Worm (Caenorhabditis elegans): ENCODE measurements around the gene xtr-2.

Gene xtr-2

ce11 chrX:12288254-12288653 lies 27.1 kb upstream of the xtr-2 start, which contains the start of gene C04B4.5:
Gene C04B4.5, minus strand, starts transcription at chrX:12288354.
- no peak for TF ChIP-seq snpc-4 (tag; optimal IDR thresholded peaks at IDR 0.05)
- no peak for TF ChIP-seq tbx-2 (tag; optimal IDR thresholded peaks at IDR 0.05)
- no peak for TF ChIP-seq ceh-16 (tag; optimal IDR thresholded peaks at IDR 0.05)
- no peak for TF ChIP-seq lin-15B (tag; optimal IDR thresholded peaks at IDR 0.05)
- no peak for TF ChIP-seq mdl-1 (tag; optimal IDR thresholded peaks at IDR 0.05)
- no peak for TF ChIP-seq egl-5 (tag; optimal IDR thresholded peaks at IDR 0.05)
- no peak for TF ChIP-seq zag-1 (tag; optimal IDR thresholded peaks at IDR 0.05)
- TF ChIP-seq eor-1 (tag; optimal IDR thresholded peaks at IDR 0.05) = no peak
- TF ChIP-seq unc-62 (GFP tag; optimal IDR thresholded peaks at IDR 0.05) = no peak
- no peak for TF ChIP-seq skn-1 (tag; optimal IDR thresholded peaks at IDR 0.05)
- no peak for TF ChIP-seq nhr-12 (tag; optimal IDR thresholded peaks at IDR 0.05)
- no peak for TF ChIP-seq elt-2 (tag; optimal IDR thresholded peaks at IDR 0.05)
- no peak for TF ChIP-seq nhr-23 (tag; optimal IDR thresholded peaks at IDR 0.05)
- TF ChIP-seq nhr-43 (tag; optimal IDR thresholded peaks at IDR 0.05; ENCODE audit: poor library complexity, severe bottlenecking) = no peak
- TF ChIP-seq sea-2 (GFP tag; optimal IDR thresholded peaks at IDR 0.05) = no peak
- no peak for TF ChIP-seq fkh-10 (GFP tag; optimal IDR thresholded peaks at IDR 0.05)
- TF ChIP-seq nhr-77 (tag; optimal IDR thresholded peaks at IDR 0.05) = no peak
- no peak for TF ChIP-seq ama-1 (optimal IDR thresholded peaks at IDR 0.05)

- TF ChIP-seq ZK546.5 (tag; optimal IDR thresholded peaks at IDR 0.05) (no peak), eor-1 (tag; optimal IDR thresholded peaks at IDR 0.05) (no peak), nfya-1 (tag; optimal IDR thresholded peaks at IDR 0.05; ENCODE audit: insufficient read depth) (no peak), ceh-82 (tag; optimal IDR thresholded peaks at IDR 0.05) (no peak), nhr-25 (tag; optimal IDR thresholded peaks at IDR 0.05) (no peak), fos-1 (tag; optimal IDR thresholded peaks at IDR 0.05) (no peak), ztf-4 (tag; optimal IDR thresholded peaks at IDR 0.05) (no peak), hmg-11 (tag; optimal IDR thresholded peaks at IDR 0.05) (no peak), jun-1 (tag; optimal IDR thresholded peaks at IDR 0.05) (no peak), aly-2 (tag; optimal IDR thresholded peaks at IDR 0.05) (no peak), egl-5 (tag; optimal IDR thresholded peaks at IDR 0.05) (no peak)
These were observed 24.8 kb upstream of the xtr-2 start, which contains the start of gene C04B4.4 for ce11 chrX:12290539-12290938. Gene C04B4.4, plus strand, starts transcription at chrX:12290839.

- TF ChIP-seq nhr-43 (tag; optimal IDR thresholded peaks at IDR 0.05; ENCODE audit: poor library complexity, severe bottlenecking) (no peak), skn-1 (tag; optimal IDR thresholded peaks at IDR 0.05) (no peak), ceh-28 (tag; optimal IDR thresholded peaks at IDR 0.05) (no peak), snpc-4 (tag; optimal IDR thresholded peaks at IDR 0.05) (no peak), lin-15B (tag; optimal IDR thresholded peaks at IDR 0.05) (no peak), mdl-1 (tag; optimal IDR thresholded peaks at IDR 0.05) (no peak), ceh-9 (tag; optimal IDR thresholded peaks at IDR 0.05) (no peak)
These were observed 21.1 kb upstream of the xtr-2 start, which contains the start of gene W06D11.1 for ce11 chrX:12294263-12294662. Gene W06D11.1, plus strand, starts transcription at chrX:12294563.

- TF ChIP-seq fos-1 (tag; optimal IDR thresholded peaks at IDR 0.05) (no peak), nhr-23 (tag; optimal IDR thresholded peaks at IDR 0.05) (no peak)
These were observed 19.0 kb upstream of the xtr-2 start, which contains the start of gene W06D11.2 for ce11 chrX:12296392-12296791. Gene W06D11.2, minus strand, starts transcription at chrX:12296730.

- no peak for TF ChIP-seq elt-1 (tag; optimal IDR thresholded peaks at IDR 0.05)
- TF ChIP-seq unc-62 (GFP tag; optimal IDR thresholded peaks at IDR 0.05) = no peak
- no peak for TF ChIP-seq nhr-77 (tag; optimal IDR thresholded peaks at IDR 0.05)
- TF ChIP-seq lsy-12 (tag; optimal IDR thresholded peaks at IDR 0.05) = no peak
- TF ChIP-seq snpc-4 (tag; optimal IDR thresholded peaks at IDR 0.05) = no peak
- no peak for TF ChIP-seq lin-39 (tag; optimal IDR thresholded peaks at IDR 0.05)
- no peak for TF ChIP-seq ceh-16 (tag; optimal IDR thresholded peaks at IDR 0.05)
- TF ChIP-seq zag-1 (tag; optimal IDR thresholded peaks at IDR 0.05) = no peak
- no peak for TF ChIP-seq elt-2 (tag; optimal IDR thresholded peaks at IDR 0.05)
- no peak for TF ChIP-seq tbx-2 (tag; optimal IDR thresholded peaks at IDR 0.05)
These were observed 17.0 kb upstream of the xtr-2 start, which contains the start of gene W06D11.3 for ce11 chrX:12298324-12298723. Gene W06D11.3, plus strand, starts transcription at chrX:12298683.

ce11 chrX:12299834-12300233 lies 15.5 kb upstream of the xtr-2 start, which contains the start of gene W06D11.5:
Gene W06D11.5, plus strand, starts transcription at chrX:12300134.
- TF ChIP-seq pqm-1 (tag; optimal IDR thresholded peaks at IDR 0.05) (no peak), nhr-77 (tag; optimal IDR thresholded peaks at IDR 0.05) (no peak), tbx-2 (tag; optimal IDR thresholded peaks at IDR 0.05) (no peak), R02D3.7 (tag; optimal IDR thresholded peaks at IDR 0.05) (no peak), nhr-43 (tag; optimal IDR thresholded peaks at IDR 0.05; ENCODE audit: poor library complexity, severe bottlenecking) (no peak), sea-2 (GFP tag; optimal IDR thresholded peaks at IDR 0.05) (no peak), nhr-25 (tag; optimal IDR thresholded peaks at IDR 0.05) (no peak), skn-1 (tag; optimal IDR thresholded peaks at IDR 0.05) (no peak), nfya-1 (tag; optimal IDR thresholded peaks at IDR 0.05; ENCODE audit: insufficient read depth) (no peak)
